Fruit fly (Drosophila melanogaster) whole organism, embryonic: Measurements from ENCODE around the gene Cwc25.

Source experiments
- B-H2 ChIP-seq: fragments of 200-800 bp; sonication (Bioruptor generic); optimal IDR thresholded peaks from 2 replicates; lab custom pipeline; 2018; ENCODE audit warnings: missing biosample characterization, mild to moderate bottlenecking, missing genetic modification characterization
- CG10267 ChIP-seq: fragments of 200-800 bp; sonication (Bioruptor generic); optimal IDR thresholded peaks from 2 replicates; lab custom pipeline; 2018; ENCODE audit warnings: missing biosample characterization, mild to moderate bottlenecking, missing genetic modification characterization, moderate library complexity
- CG10431 ChIP-seq: fragments of 200-800 bp; sonication (Bioruptor generic); optimal IDR thresholded peaks from 3 replicates; lab custom pipeline; 2018; ENCODE audit warnings: missing biosample characterization, mild to moderate bottlenecking, missing genetic modification characterization
- CG11247 ChIP-seq: fragments of 200-800 bp; sonication (Bioruptor generic); IDR thresholded peaks from 2 replicates; pipeline ENCODE4 v1.3.6; 2022; ENCODE audit warnings: missing biosample characterization, missing genetic modification characterization
- CG11456 ChIP-seq: fragments of 200-800 bp; sonication (Bioruptor generic); IDR thresholded peaks from 3 replicates; pipeline ENCODE4 v1.3.6; 2022; ENCODE audit warnings: missing biosample characterization, missing genetic modification characterization
- CG12769 ChIP-seq: fragments of 200-800 bp; sonication (Bioruptor generic); optimal IDR thresholded peaks from 2 replicates; lab custom pipeline; 2019; ENCODE audit warnings: missing biosample characterization, mild to moderate bottlenecking, missing genetic modification characterization, moderate library complexity
- CG13296 ChIP-seq: fragments of 200-800 bp; sonication (Bioruptor generic); optimal IDR thresholded peaks from 3 replicates; lab custom pipeline; 2018; ENCODE audit warnings: missing biosample characterization, mild to moderate bottlenecking, missing genetic modification characterization
- CG14667 ChIP-seq: fragments of 200-800 bp; sonication (Bioruptor generic); IDR thresholded peaks from 2 replicates; pipeline ENCODE4 v1.3.6; 2022; ENCODE audit warnings: missing biosample characterization, missing genetic modification characterization
- CG14710 ChIP-seq: fragments of 200-800 bp; sonication (Bioruptor generic); optimal IDR thresholded peaks from 3 replicates; lab custom pipeline; 2019; ENCODE audit warnings: missing biosample characterization, mild to moderate bottlenecking, missing genetic modification characterization, moderate library complexity
- CG18764 ChIP-seq: fragments of 200-800 bp; sonication (Bioruptor generic); optimal IDR thresholded peaks from 3 replicates; lab custom pipeline; 2016; ENCODE audit warnings: missing biosample characterization, missing genetic modification characterization
- CG32767 ChIP-seq: fragments of 200-800 bp; sonication (Bioruptor generic); IDR thresholded peaks from 2 replicates; pipeline ENCODE4 v1.3.6; 2022; ENCODE audit warnings: missing biosample characterization, missing genetic modification characterization
- CG3726 ChIP-seq: fragments of 200-800 bp; sonication (Bioruptor generic); IDR thresholded peaks from 3 replicates; pipeline ENCODE4, ENCODE4 v1.3.6; 2022; ENCODE audit warnings: missing biosample characterization, missing genetic modification characterization
- CG6689 ChIP-seq: fragments of 200-800 bp; sonication (Bioruptor generic); IDR thresholded peaks from 2 replicates; pipeline ENCODE4 v1.3.6; 2022; ENCODE audit warnings: missing biosample characterization, missing genetic modification characterization
- CG6854 ChIP-seq: fragments of 200-800 bp; sonication (Bioruptor generic); optimal IDR thresholded peaks from 3 replicates; lab custom pipeline; 2017; ENCODE audit warnings: missing biosample characterization, mild to moderate bottlenecking, missing genetic modification characterization
- CG7786 ChIP-seq: fragments of 200-800 bp; sonication (Bioruptor generic); optimal IDR thresholded peaks from 2 replicates; lab custom pipeline; 2016; ENCODE audit warnings: missing biosample characterization, missing genetic modification characterization
- CG8089 ChIP-seq: fragments of 200-800 bp; sonication (Bioruptor generic); optimal IDR thresholded peaks from 3 replicates; lab custom pipeline; 2016; ENCODE audit warnings: missing biosample characterization, missing genetic modification characterization
- CG8478 ChIP-seq: fragments of >200 bp; optimal IDR thresholded peaks from 2 replicates; lab custom pipeline; 2018
- CG8765 ChIP-seq: fragments of 200-800 bp; sonication (Bioruptor generic); IDR thresholded peaks from 2 replicates; pipeline ENCODE4 v1.3.6; 2022; ENCODE audit warnings: missing biosample characterization, missing genetic modification characterization
- Camta ChIP-seq: fragments of 200-800 bp; sonication (Bioruptor generic); optimal IDR thresholded peaks from 2 replicates; lab custom pipeline; 2016; ENCODE audit warnings: missing biosample characterization, missing genetic modification characterization
- CkIIα-i1 ChIP-seq: fragments of 200-800 bp; sonication (Bioruptor generic); IDR thresholded peaks from 2 replicates; pipeline ENCODE4 v1.3.6; 2022; ENCODE audit warnings: missing biosample characterization, missing genetic modification characterization
- H15 ChIP-seq: fragments of 200-800 bp; sonication (Bioruptor generic); IDR thresholded peaks from 3 replicates; pipeline ENCODE4 v1.3.6; 2022; ENCODE audit warnings: missing biosample characterization, missing genetic modification characterization
- Hey ChIP-seq: fragments of 200-800 bp; sonication (Bioruptor generic); optimal IDR thresholded peaks from 3 replicates; lab custom pipeline; 2018; ENCODE audit warnings: missing biosample characterization, mild to moderate bottlenecking, missing genetic modification characterization
- Lim3 ChIP-seq: fragments of 200-800 bp; sonication (Bioruptor generic); IDR thresholded peaks from 2 replicates; pipeline ENCODE4 v1.3.6; 2022; ENCODE audit warnings: missing biosample characterization, missing genetic modification characterization
- MTF-1 ChIP-seq: fragments of 200-800 bp; sonication (Bioruptor generic); optimal IDR thresholded peaks from 2 replicates; lab custom pipeline; 2018; ENCODE audit warnings: missing biosample characterization, mild to moderate bottlenecking, missing genetic modification characterization, borderline replicate concordance
- Meics ChIP-seq: fragments of 200-800 bp; sonication (Bioruptor generic); optimal IDR thresholded peaks from 2 replicates; lab custom pipeline; 2017; ENCODE audit warnings: missing biosample characterization, mild to moderate bottlenecking, missing genetic modification characterization
- Optix ChIP-seq: fragments of 200-800 bp; sonication (Bioruptor generic); IDR thresholded peaks from 3 replicates; pipeline ENCODE4 v1.3.6; 2022; ENCODE audit warnings: missing biosample characterization, missing genetic modification characterization
- Six4 ChIP-seq: fragments of 200-800 bp; sonication (Bioruptor generic); optimal IDR thresholded peaks from 2 replicates; lab custom pipeline; 2016; ENCODE audit warnings: missing biosample characterization, missing genetic modification characterization
- ab ChIP-seq: fragments of 200-800 bp; sonication (Bioruptor generic); optimal IDR thresholded peaks from 2 replicates; lab custom pipeline; 2016; ENCODE audit warnings: missing biosample characterization, missing genetic modification characterization
- ara ChIP-seq: fragments of 200-800 bp; sonication (Bioruptor generic); IDR thresholded peaks from 2 replicates; pipeline ENCODE4 v1.3.6; 2022; ENCODE audit warnings: missing biosample characterization, missing genetic modification characterization
- bcd ChIP-seq: fragments of 200-800 bp; sonication (Bioruptor generic); optimal IDR thresholded peaks from 2 replicates; lab custom pipeline; 2017; ENCODE audit warnings: missing biosample characterization, mild to moderate bottlenecking, missing genetic modification characterization
- bowl ChIP-seq: fragments of 200-800 bp; sonication (Bioruptor generic); IDR thresholded peaks from 2 replicates; pipeline ENCODE4 v1.3.6; 2022; ENCODE audit warnings: missing biosample characterization, missing genetic modification characterization
- chinmo ChIP-seq: fragments of 200-800 bp; sonication (Bioruptor generic); IDR thresholded peaks from 4 replicates; pipeline ENCODE4 v1.3.6; 2022; ENCODE audit warnings: missing biosample characterization, missing genetic modification characterization; ENCODE audit not compliant: partially characterized antibody
- crp ChIP-seq, 2 experiments: fragments of 200-800 bp; sonication (Bioruptor generic); optimal IDR thresholded peaks; 2 replicates in 1 of 2; 3 replicates in 1 of 2; lab custom pipeline; 2017; ENCODE audit warnings: missing biosample characterization in 2 of 2, missing genetic modification characterization in 2 of 2, mild to moderate bottlenecking in 1 of 2, moderate library complexity in 1 of 2
- emc ChIP-seq: fragments of 200-800 bp; sonication (Bioruptor generic); optimal IDR thresholded peaks from 2 replicates; lab custom pipeline; 2016; ENCODE audit warnings: missing biosample characterization, missing genetic modification characterization
- en ChIP-seq: fragments of 200-800 bp; sonication (Bioruptor generic); optimal IDR thresholded peaks from 2 replicates; lab custom pipeline; 2016; ENCODE audit warnings: missing biosample characterization, missing genetic modification characterization
- her ChIP-seq: fragments of 200-800 bp; sonication (Bioruptor generic); optimal IDR thresholded peaks from 2 replicates; lab custom pipeline; 2016; ENCODE audit warnings: missing biosample characterization, missing genetic modification characterization
- nom ChIP-seq: fragments of 200-800 bp; sonication (Bioruptor generic); optimal IDR thresholded peaks from 2 replicates; lab custom pipeline; 2017; ENCODE audit warnings: missing biosample characterization, missing genetic modification characterization, mild to moderate bottlenecking, moderate library complexity, missing genetic modification reagents
- pros ChIP-seq: fragments of 200-800 bp; sonication (Bioruptor generic); optimal IDR thresholded peaks from 3 replicates; lab custom pipeline; 2019; ENCODE audit warnings: missing biosample characterization, mild to moderate bottlenecking, missing genetic modification characterization, moderate library complexity
- pum ChIP-seq: fragments of 200-800 bp; sonication (Bioruptor generic); optimal IDR thresholded peaks from 2 replicates; lab custom pipeline; 2016; ENCODE audit warnings: missing biosample characterization, missing genetic modification characterization
- pzg ChIP-seq: fragments of 200-800 bp; sonication (Bioruptor generic); optimal IDR thresholded peaks from 3 replicates; lab custom pipeline; 2018; ENCODE audit warnings: missing biosample characterization, mild to moderate bottlenecking, missing genetic modification characterization, moderate library complexity
- repo ChIP-seq: fragments of 200-800 bp; sonication (Bioruptor generic); optimal IDR thresholded peaks from 2 replicates; lab custom pipeline; 2016; ENCODE audit warnings: missing biosample characterization, missing genetic modification characterization
- row ChIP-seq: fragments of 200-800 bp; sonication (Bioruptor generic); IDR thresholded peaks from 3 replicates; pipeline ENCODE4 v1.3.6; 2022; ENCODE audit warnings: missing biosample characterization, missing genetic modification characterization
- sens ChIP-seq: fragments of 200-800 bp; sonication (Bioruptor generic); peaks from one replicate; lab custom pipeline; 2016; ENCODE audit warnings: missing biosample characterization, missing genetic modification characterization
- sens-2 ChIP-seq: fragments of 200-800 bp; sonication (Bioruptor generic); IDR thresholded peaks from 2 replicates; pipeline ENCODE4 v1.3.6; 2022; ENCODE audit warnings: missing biosample characterization, missing genetic modification characterization
- shn ChIP-seq: fragments of 200-800 bp; sonication (Bioruptor generic); optimal IDR thresholded peaks from 3 replicates; lab custom pipeline; 2016; ENCODE audit warnings: missing biosample characterization, missing genetic modification characterization
- sim ChIP-seq: fragments of 200-800 bp; sonication (Bioruptor generic); IDR thresholded peaks from 2 replicates; pipeline ENCODE4 v1.3.6; 2022; ENCODE audit warnings: missing biosample characterization, missing genetic modification characterization
- stwl ChIP-seq: fragments of 200-800 bp; sonication (Bioruptor generic); optimal IDR thresholded peaks from 3 replicates; lab custom pipeline; 2018; ENCODE audit warnings: missing biosample characterization, mild to moderate bottlenecking, missing genetic modification characterization, moderate library complexity
- tgo ChIP-seq: fragments of 200-800 bp; sonication (Bioruptor generic); IDR thresholded peaks from 3 replicates; pipeline ENCODE4 v1.3.6; 2022; ENCODE audit warnings: missing biosample characterization, missing genetic modification characterization
- tin ChIP-seq: fragments of 200-800 bp; sonication (Bioruptor generic); optimal IDR thresholded peaks from 3 replicates; lab custom pipeline; 2016; ENCODE audit warnings: missing biosample characterization, missing genetic modification characterization
- zen2 ChIP-seq: fragments of 200-800 bp; sonication (Bioruptor generic); IDR thresholded peaks from 3 replicates; pipeline ENCODE4 v1.3.6; 2022; ENCODE audit warnings: missing biosample characterization, missing genetic modification characterization; ENCODE audit not compliant: partially characterized antibody

The Cwc25 gene

dm6 chr2L:2748480-2749143, 3.7 kb downstream of the Cwc25 start (continued):
- TF ChIP-seq CG32767 (GFP tag; lab: Robert Waterston, UW) (peak; percentile 77), row (peak; percentile 94), Camta (peak; percentile 70), zen2 (GFP tag; lab: Robert Waterston, UW) (no peak; the same call in 2 of the 3 replicates), CG14710 (tag; lab: Kevin White, UChicago) (peak; percentile 80), CG11247 (GFP tag; lab: Robert Waterston, UW) (peak; percentile 90), bcd (GFP tag; lab: Kevin White, UChicago) (peak; percentile 88), ara (peak; percentile 76), Meics (GFP tag; lab: Kevin White, UChicago) (peak; percentile 90), CG6854 (GFP tag; lab: Kevin White, UChicago) (peak; percentile 72), H15 (GFP tag; lab: Robert Waterston, UW) (peak; percentile 77), CG10267 (tag; lab: Kevin White, UChicago) (peak; percentile 96), Lim3 (no peak), CG12769 (tag; lab: Kevin White, UChicago) (no peak), CG10431 (peak; percentile 71), emc (GFP tag; lab: Kevin White, UChicago) (peak; percentile 77), pum (peak; percentile 71), CG14667 (GFP tag; lab: Robert Waterston, UW) (peak; percentile 87), ab (GFP tag; lab: Kevin White, UChicago) (peak; percentile 2), tin (GFP tag; lab: Kevin White, UChicago) (peak; percentile 88), CG11456 (peak; percentile 95), CG6689 (GFP tag; lab: Robert Waterston, UW) (peak; percentile 91), CG7786 (GFP tag; lab: Kevin White, UChicago) (peak; percentile 83), en (GFP tag; lab: Kevin White, UChicago) (peak; percentile 51), sens (GFP tag; lab: Kevin White, UChicago) (peak; percentile 91), repo (GFP tag; lab: Kevin White, UChicago) (peak; percentile 70), shn (GFP tag; lab: Kevin White, UChicago) (peak; percentile 72), stwl (tag; lab: Kevin White, UChicago) (peak; percentile 94), chinmo (0 out of 4 replicates have a peak, but pooled peaks have one; percentile 1), B-H2 (peak; percentile 95), CG8478 (lab: Kevin White, UChicago) (no peak), CkIIα-i1 (GFP tag; lab: Robert Waterston, UW) (0 out of 2 replicates have a peak, but pooled peaks have one; percentile 31), crp (GFP tag; optimal IDR thresholded peaks at IDR 0.05; lab: Kevin White, UChicago) (peak in 1 of 2 experiments; percentile 64), Six4 (peak; percentile 66), bowl (GFP tag; lab: Robert Waterston, UW) (peak; percentile 52; the same call in 1 of the 2 replicates), CG8765 (GFP tag; lab: Robert Waterston, UW) (peak; percentile 76), CG18764 (GFP tag; lab: Kevin White, UChicago) (peak; percentile 79), MTF-1 (GFP tag; lab: Kevin White, UChicago) (peak; percentile 64), CG13296 (GFP tag; lab: Kevin White, UChicago) (peak; percentile 89), Optix (GFP tag; lab: Robert Waterston, UW) (peak; percentile 80), CG3726 (GFP tag; lab: Robert Waterston, UW) (peak; percentile 68; the same call in 2 of the 3 replicates), CG8089 (GFP tag; lab: Kevin White, UChicago) (peak; percentile 65), pros (GFP tag; lab: Kevin White, UChicago) (no peak), her (GFP tag; lab: Kevin White, UChicago) (peak; percentile 78), pzg (GFP tag; lab: Kevin White, UChicago) (peak; percentile 93), nom (GFP tag; lab: Kevin White, UChicago) (peak; percentile 81), sim (GFP tag; lab: Robert Waterston, UW) (peak; percentile 33; the same call in 1 of the 2 replicates), tgo (peak; percentile 91), Hey (tag; lab: Kevin White, UChicago) (no peak), sens-2 (GFP tag; lab: Robert Waterston, UW) (no peak; the same call in 1 of the 2 replicates)
